Worm (Caenorhabditis elegans) whole organism, L3 larva: ENCODE data around the gene ZC190.2.
A peak's percentile ranks its signal among the peaks of the same experiment; 100 is the strongest.

ENCODE experiments used
- R02D3.7 ChIP-seq: fragments of 150-350 bp; optimal IDR thresholded peaks from 2 replicates; lab custom pipeline; 2014; ENCODE audit warnings: missing biosample characterization, missing genetic modification characterization
- ZK546.5 ChIP-seq: sonication (generic microtip); optimal IDR thresholded peaks from 2 replicates; lab custom pipeline; 2017; ENCODE audit warnings: missing biosample characterization, missing genetic modification characterization
- aly-2 ChIP-seq: fragments of 150-350 bp; optimal IDR thresholded peaks from 2 replicates; lab custom pipeline; 2014; ENCODE audit warnings: missing biosample characterization, missing genetic modification characterization
- ama-1 ChIP-seq: fragments of 150-350 bp; optimal IDR thresholded peaks from 2 replicates; lab custom pipeline; 2018
- ceh-28 ChIP-seq: fragments of 150-350 bp; optimal IDR thresholded peaks from 2 replicates; lab custom pipeline; 2014; ENCODE audit warnings: missing biosample characterization, missing genetic modification reagents, missing genetic modification characterization
- ceh-82 ChIP-seq: fragments of 150-350 bp; optimal IDR thresholded peaks from 2 replicates; lab custom pipeline; 2014; ENCODE audit warnings: missing biosample characterization, missing genetic modification characterization
- daf-12 ChIP-seq: fragments of 150-350 bp; optimal IDR thresholded peaks from 2 replicates; lab custom pipeline; 2014; ENCODE audit warnings: missing biosample characterization, missing genetic modification reagents, missing genetic modification characterization
- egl-27 ChIP-seq: sonication (generic microtip); optimal IDR thresholded peaks from 4 replicates; lab custom pipeline; 2017; ENCODE audit warnings: missing biosample characterization, missing genetic modification reagents, missing genetic modification characterization
- egl-5 ChIP-seq: fragments of 150-350 bp; optimal IDR thresholded peaks from 2 replicates; lab custom pipeline; 2017; ENCODE audit warnings: missing biosample characterization, missing genetic modification reagents, missing genetic modification characterization, inconsistent platforms
- elt-1 ChIP-seq: fragments of 150-350 bp; optimal IDR thresholded peaks from 2 replicates; lab custom pipeline; 2014; ENCODE audit warnings: missing biosample characterization, missing genetic modification characterization
- elt-2 ChIP-seq: sonication (generic microtip); optimal IDR thresholded peaks from 2 replicates; lab custom pipeline; 2016; ENCODE audit warnings: missing genetic modification reagents, mild to moderate bottlenecking, missing genetic modification characterization, missing compliant biosample characterization
- elt-3 ChIP-seq, 3 experiments: fragments of 150-350 bp in 1 of 3; sonication (generic microtip) in 2 of 3; optimal IDR thresholded peaks; 2 replicates in 2 of 3; 4 replicates in 1 of 3; lab custom pipeline; 2014 to 2017; ENCODE audit warnings: missing biosample characterization in 3 of 3, missing genetic modification characterization in 3 of 3
- eor-1 ChIP-seq, 2 experiments: fragments of 150-350 bp; optimal IDR thresholded peaks; 2 replicates each; lab custom pipeline; 2014 to 2018; ENCODE audit warnings: missing biosample characterization in 2 of 2, missing genetic modification characterization in 2 of 2
- fkh-10 ChIP-seq: sonication (generic microtip); optimal IDR thresholded peaks from 2 replicates; lab custom pipeline; 2017; ENCODE audit warnings: missing biosample characterization, missing genetic modification reagents, missing genetic modification characterization
- fkh-2 ChIP-seq: fragments of 150-350 bp; optimal IDR thresholded peaks from 2 replicates; lab custom pipeline; 2014; ENCODE audit warnings: missing biosample characterization, missing genetic modification reagents, missing genetic modification characterization
- fos-1 ChIP-seq: fragments of 150-350 bp; optimal IDR thresholded peaks from 2 replicates; lab custom pipeline; 2014; ENCODE audit warnings: missing biosample characterization, missing genetic modification characterization
- lin-15B ChIP-seq: fragments of 150-350 bp; optimal IDR thresholded peaks from 2 replicates; lab custom pipeline; 2014; ENCODE audit warnings: missing biosample characterization, missing genetic modification characterization
- lin-39 ChIP-seq: fragments of 150-350 bp; optimal IDR thresholded peaks from 2 replicates; lab custom pipeline; 2018; ENCODE audit warnings: missing biosample characterization, missing genetic modification reagents, missing genetic modification characterization
- lsy-12 ChIP-seq: sonication (generic microtip); optimal IDR thresholded peaks from 2 replicates; lab custom pipeline; 2016; ENCODE audit warnings: mild to moderate bottlenecking, missing genetic modification characterization, missing compliant biosample characterization
- nfya-1 ChIP-seq: sonication (generic microtip); optimal IDR thresholded peaks from 2 replicates; lab custom pipeline; 2017; ENCODE audit warnings: missing genetic modification characterization, mild to moderate bottlenecking, missing compliant biosample characterization, antibody characterized with exemption, moderate library complexity; ENCODE audit not compliant: insufficient read depth
- nhr-11 ChIP-seq: fragments of 150-350 bp; optimal IDR thresholded peaks from 2 replicates; lab custom pipeline; 2014; ENCODE audit warnings: missing biosample characterization, missing genetic modification characterization
- nhr-25 ChIP-seq: sonication (generic microtip); optimal IDR thresholded peaks from 2 replicates; lab custom pipeline; 2017; ENCODE audit warnings: missing biosample characterization, missing genetic modification characterization
- nhr-28 ChIP-seq: fragments of 150-350 bp; optimal IDR thresholded peaks from 2 replicates; lab custom pipeline; 2014; ENCODE audit warnings: missing biosample characterization, missing genetic modification characterization
- nhr-43 ChIP-seq: sonication (generic microtip); optimal IDR thresholded peaks from 2 replicates; lab custom pipeline; 2016; ENCODE audit warnings: mild to moderate bottlenecking, missing genetic modification characterization, missing compliant biosample characterization; ENCODE audit not compliant: poor library complexity, severe bottlenecking
- nhr-76 ChIP-seq: fragments of 150-350 bp; sonication (generic microtip); optimal IDR thresholded peaks from 5 replicates; lab custom pipeline; 2014; ENCODE audit warnings: missing biosample characterization, missing genetic modification characterization
- nhr-77 ChIP-seq: fragments of 150-350 bp; optimal IDR thresholded peaks from 2 replicates; lab custom pipeline; 2014; ENCODE audit warnings: missing biosample characterization, missing genetic modification characterization
- pha-4 ChIP-seq: fragments of 150-350 bp; optimal IDR thresholded peaks from 2 replicates; lab custom pipeline; 2014; ENCODE audit warnings: missing biosample characterization, missing genetic modification reagents, missing genetic modification characterization
- pqm-1 ChIP-seq: fragments of 150-350 bp; optimal IDR thresholded peaks from 2 replicates; lab custom pipeline; 2017; ENCODE audit warnings: missing biosample characterization, missing genetic modification characterization, inconsistent platforms
- skn-1 ChIP-seq: fragments of 150-350 bp; optimal IDR thresholded peaks from 2 replicates; lab custom pipeline; 2014; ENCODE audit warnings: missing biosample characterization, missing genetic modification characterization
- tbx-2 ChIP-seq: sonication (generic microtip); optimal IDR thresholded peaks from 2 replicates; lab custom pipeline; 2016; ENCODE audit warnings: mild to moderate bottlenecking, missing genetic modification characterization, missing compliant biosample characterization
- unc-39 ChIP-seq: sonication (generic microtip); optimal IDR thresholded peaks from 4 replicates; lab custom pipeline; 2017; ENCODE audit warnings: missing biosample characterization, missing genetic modification characterization
- zag-1 ChIP-seq: fragments of 150-350 bp; optimal IDR thresholded peaks from 2 replicates; lab custom pipeline; 2014; ENCODE audit warnings: missing biosample characterization, missing genetic modification characterization

Gene ZC190.2

DNA sequence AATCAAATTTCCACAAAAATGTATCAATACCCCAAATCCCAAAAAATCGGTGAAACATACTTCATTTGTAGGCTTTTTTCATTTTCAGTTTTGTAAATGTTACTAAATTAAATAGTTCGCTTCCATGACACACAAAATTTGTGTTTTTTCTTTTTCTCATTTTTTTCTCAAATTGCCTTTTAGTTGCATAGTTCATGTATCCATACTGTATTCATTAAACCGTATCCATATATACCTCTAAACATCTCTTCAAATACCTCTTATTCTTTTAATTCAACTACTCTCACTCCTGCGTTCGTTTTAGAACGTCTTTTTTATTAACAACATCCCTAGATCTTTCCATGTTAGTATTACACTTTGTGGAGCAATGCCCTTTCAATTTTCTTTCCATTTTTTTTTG is 10.4 kb upstream of the ZC190.2 start:
- TF ChIP-seq fkh-10 (GFP tag; lab: Kevin White, UChicago) (no peak), fkh-2 (no peak), R02D3.7 (tag; lab: Kevin White, UChicago) (no peak), ZK546.5 (tag; lab: Kevin White, UChicago) (no peak), elt-1 (no peak), pqm-1 (tag; lab: Kevin White, UChicago) (no peak), fos-1 (tag; lab: Kevin White, UChicago) (no peak)

DNA sequence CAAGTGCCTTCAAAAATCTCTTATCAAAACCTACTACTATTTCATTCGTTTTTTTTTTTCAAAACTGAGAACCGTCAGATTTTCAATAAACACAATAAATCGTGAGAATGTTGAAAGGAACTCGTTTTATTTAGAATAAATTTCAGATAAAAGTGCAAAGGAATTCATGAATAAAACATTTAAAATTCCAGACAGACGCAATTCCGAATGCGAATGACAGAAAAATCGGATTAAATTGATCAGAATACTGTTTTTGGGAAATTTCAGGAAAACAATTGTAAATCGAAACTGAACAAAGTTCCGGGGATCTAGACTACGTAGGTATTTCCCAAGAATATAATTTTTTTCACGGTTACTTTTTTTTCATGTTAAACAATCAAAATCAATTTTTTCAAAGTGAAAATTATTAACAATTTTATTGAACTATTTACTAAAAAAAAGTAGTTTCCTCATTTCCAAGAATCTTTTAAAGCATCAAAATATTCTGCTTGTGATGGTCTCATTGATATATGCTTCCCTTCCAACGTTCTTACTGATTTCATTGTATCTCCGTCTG is 9.5 kb upstream of the ZC190.2 start:
- peak; percentile 70 for TF ChIP-seq nhr-77 (tag; lab: Kevin White, UChicago)
- TF ChIP-seq aly-2: peak; percentile 87
- TF ChIP-seq daf-12 (tag; lab: Kevin White, UChicago): no peak
- peak; percentile 29 for TF ChIP-seq nhr-76 (tag; lab: Kevin White, UChicago)
- no peak for TF ChIP-seq fkh-10 (GFP tag; lab: Kevin White, UChicago)
- no peak for TF ChIP-seq lin-39
- TF ChIP-seq eor-1 (tag; optimal IDR thresholded peaks at IDR 0.05; lab: Kevin White, UChicago): no peak
- TF ChIP-seq pha-4 (tag; lab: Kevin White, UChicago): no peak
- TF ChIP-seq R02D3.7 (tag; lab: Kevin White, UChicago): peak; percentile 5
- TF ChIP-seq zag-1 (tag; lab: Kevin White, UChicago): no peak
- TF ChIP-seq, all 47 proteins: peak for 4

DNA sequence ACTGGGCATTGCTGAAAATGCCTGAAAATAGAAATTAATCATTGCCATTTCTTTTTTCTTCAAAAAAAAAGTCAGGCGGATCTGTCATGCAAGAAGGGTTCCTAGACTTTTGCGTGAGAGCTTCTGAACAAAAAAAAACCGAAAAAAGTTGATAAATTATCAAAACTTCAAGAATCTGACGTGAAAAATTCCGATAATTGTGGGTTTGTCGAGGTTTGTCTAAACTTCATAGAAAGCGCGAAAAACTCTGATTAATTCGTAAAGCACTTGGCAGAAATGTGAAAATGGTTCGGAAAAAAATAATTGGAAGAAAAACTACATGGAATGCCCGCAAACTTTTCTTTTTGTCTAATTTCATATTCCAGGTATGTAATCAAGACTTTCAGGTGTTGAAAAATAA is 7.7 kb upstream of the ZC190.2 start, which contains the start of gene ZC190.5:
Gene ZC190.5 (minus strand): TSS at position 101 of the 400 bp plus-strand sequence.
- no peak for TF ChIP-seq nhr-28 (tag; lab: Kevin White, UChicago)
- TF ChIP-seq ceh-82 (tag; lab: Kevin White, UChicago): no peak
- no peak for TF ChIP-seq lin-15B
- TF ChIP-seq unc-39 (tag; lab: Kevin White, UChicago): no peak
- TF ChIP-seq ama-1 (lab: Kevin White, UChicago): no peak
- TF ChIP-seq nhr-25 (tag; lab: Kevin White, UChicago): no peak
- TF ChIP-seq nhr-43: no peak
- TF ChIP-seq, all 47 proteins: peak for 0

DNA sequence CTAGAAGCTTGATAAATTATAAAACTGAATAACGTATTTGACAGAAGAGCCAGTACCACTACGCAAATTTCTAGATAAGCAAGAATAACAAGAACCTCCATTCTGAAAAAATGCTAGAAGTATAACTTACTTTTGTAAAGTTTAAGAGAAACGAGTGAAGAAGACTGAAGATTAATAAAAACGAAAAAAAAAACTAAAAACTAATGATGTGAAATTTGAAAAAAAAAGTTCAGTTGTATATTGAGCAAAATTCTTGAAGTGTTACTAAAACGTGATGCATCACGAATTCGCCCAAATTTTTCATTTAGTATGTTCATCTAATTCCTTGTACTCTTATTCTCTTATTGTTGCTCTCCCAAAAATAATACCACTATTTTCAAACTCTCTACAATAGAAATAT is 4.0 kb upstream of the ZC190.2 start, which contains the start of gene ZC190.6:
Gene ZC190.6 (minus strand): TSS at position 101 of the 400 bp plus-strand sequence.
- no peak for TF ChIP-seq skn-1 (tag; lab: Kevin White, UChicago)
- TF ChIP-seq nhr-77 (tag; lab: Kevin White, UChicago): no peak
- no peak for TF ChIP-seq fos-1 (tag; lab: Kevin White, UChicago)
- no peak for TF ChIP-seq fkh-2
- TF ChIP-seq tbx-2 (tag; lab: Kevin White, UChicago): no peak
- no peak for TF ChIP-seq lsy-12 (tag; lab: Kevin White, UChicago)
- no peak for TF ChIP-seq elt-3 (tag; optimal IDR thresholded peaks at IDR 0.05; lab: Kevin White, UChicago)
- TF ChIP-seq ceh-28 (tag; lab: Kevin White, UChicago): no peak
- no peak for TF ChIP-seq egl-27 (tag; lab: Kevin White, UChicago)
- TF ChIP-seq daf-12 (tag; lab: Kevin White, UChicago): no peak
- TF ChIP-seq unc-39 (tag; lab: Kevin White, UChicago): no peak
- no peak for TF ChIP-seq nhr-11
- TF ChIP-seq egl-5 (tag; lab: Kevin White, UChicago): no peak
- no peak for TF ChIP-seq ZK546.5 (tag; lab: Kevin White, UChicago)
- no peak for TF ChIP-seq nhr-43
- TF ChIP-seq, all 47 proteins: peak for 0

DNA sequence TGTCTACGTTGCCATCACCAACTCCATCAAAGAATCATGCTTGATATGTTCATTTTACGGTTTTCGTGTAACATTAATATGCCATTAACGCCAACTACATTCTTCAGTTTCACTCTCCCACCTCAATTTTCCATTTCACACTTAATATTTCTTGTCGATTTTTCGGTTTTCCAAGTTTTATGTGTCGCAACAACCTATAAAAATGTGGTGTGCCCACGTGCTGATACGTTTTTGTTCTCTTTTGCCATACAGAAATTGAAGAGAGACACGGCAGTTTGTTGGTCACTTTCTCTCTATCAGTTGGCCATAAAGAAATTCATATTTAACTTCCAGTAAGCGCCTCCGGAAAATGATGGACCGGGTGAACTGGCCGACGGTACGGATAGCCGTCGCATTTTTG is 1.6 kb downstream of the ZC190.2 start, which contains the start of gene cln-3.3:
Gene cln-3.3 (plus strand): TSS at position 334 of the 400 bp plus-strand sequence.
- TF ChIP-seq pqm-1 (tag; lab: Kevin White, UChicago) (peak; percentile 45), elt-2 (tag; lab: Kevin White, UChicago) (peak; percentile 70), eor-1 (tag; optimal IDR thresholded peaks at IDR 0.05; lab: Kevin White, UChicago) (no peak)

DNA sequence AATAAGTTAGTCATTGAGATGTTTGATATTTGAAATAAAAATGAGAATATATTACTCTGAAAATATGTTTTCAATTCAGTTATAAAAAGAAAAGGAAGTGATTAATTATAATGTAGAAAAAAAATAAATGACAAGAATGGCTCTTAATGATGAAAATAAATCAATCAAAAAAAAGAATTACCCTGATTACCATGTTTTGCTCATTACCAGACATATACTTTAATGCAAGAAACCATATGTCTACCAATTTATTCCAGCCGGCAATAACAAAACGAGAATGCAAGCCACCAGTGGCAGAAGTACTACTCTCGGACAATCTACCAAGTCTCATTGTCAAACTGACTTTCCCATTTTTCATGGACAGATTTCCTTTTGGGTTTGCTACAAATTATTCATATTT is 2.6 kb downstream of the ZC190.2 start:
- TF ChIP-seq nfya-1 (tag; lab: Kevin White, UChicago): no peak
- TF ChIP-seq zag-1 (tag; lab: Kevin White, UChicago): no peak
- no peak for TF ChIP-seq elt-3 (tag; optimal IDR thresholded peaks at IDR 0.05; lab: Kevin White, UChicago)
